Fruit fly (Drosophila melanogaster): ENCODE data around the gene RhoU.

Gene RhoU

DNA sequence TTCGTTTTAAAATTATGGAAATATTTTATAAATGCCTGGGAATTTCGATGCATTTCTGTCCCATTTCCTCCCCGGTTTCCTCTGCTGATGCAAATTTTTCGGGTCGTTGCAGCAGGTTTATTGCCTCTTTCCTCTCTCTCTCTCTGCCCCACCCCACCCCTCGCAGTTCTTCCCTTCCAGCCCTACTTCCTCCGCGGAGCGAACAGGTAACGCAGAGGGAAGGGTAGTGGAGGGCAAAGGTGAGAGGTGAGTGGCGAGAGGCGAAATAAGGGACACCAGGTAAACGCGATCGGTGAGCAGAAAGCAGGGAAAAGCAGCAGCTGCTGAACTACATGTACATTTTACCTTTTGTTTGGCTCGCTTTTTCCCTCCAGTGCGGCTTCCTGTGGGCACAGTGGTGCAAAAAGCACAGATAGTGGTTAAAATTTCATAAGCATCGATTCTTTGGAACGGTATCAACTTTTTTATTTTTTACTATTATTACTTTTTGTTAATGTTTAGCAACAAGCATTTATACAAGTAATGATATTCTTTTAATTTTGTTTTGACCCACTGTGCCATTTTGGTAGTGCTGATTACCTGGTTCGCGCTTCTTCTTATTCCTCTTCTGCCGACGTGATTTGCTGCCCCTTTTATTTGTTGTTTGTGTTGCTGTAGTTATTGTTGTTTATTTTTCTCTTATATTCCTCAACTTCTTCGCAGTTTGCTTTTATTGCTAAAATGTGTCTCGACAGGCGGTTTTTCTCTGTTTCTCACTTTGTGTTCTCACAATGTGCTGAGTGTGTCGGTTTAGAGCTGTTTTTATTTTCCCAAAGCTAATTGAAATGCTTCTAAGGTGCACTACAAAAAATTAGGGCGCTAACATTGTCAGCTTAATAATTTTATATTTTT lies 1.9 kb downstream of the RhoU start (continued):
- TF ChIP-seq schlank (tag; optimal IDR thresholded peaks at IDR 0.05) = no peak
- TF ChIP-seq usp (GFP tag; optimal IDR thresholded peaks at IDR 0.05) = no peak
- TF ChIP-seq Scr (GFP tag; IDR thresholded peaks at IDR 0.05; ENCODE audit: partially characterized antibody) = no peak; the same call in 1 of the 2 replicates
- peak; percentile 23 for TF ChIP-seq vfl (GFP tag; optimal IDR thresholded peaks at IDR 0.05)
- no peak for TF ChIP-seq wek (GFP tag; optimal IDR thresholded peaks at IDR 0.05)
- TF ChIP-seq hb (GFP tag; IDR thresholded peaks at IDR 0.05; ENCODE audit: partially characterized antibody) = no peak
- no peak for TF ChIP-seq CG7745 (tag; optimal IDR thresholded peaks at IDR 0.05)
- no peak for TF ChIP-seq insv (GFP tag; optimal IDR thresholded peaks at IDR 0.05)
- TF ChIP-seq CG10462 (GFP tag; optimal IDR thresholded peaks at IDR 0.05) = no peak
- TF ChIP-seq gcm (GFP tag; optimal IDR thresholded peaks at IDR 0.05) = peak; percentile 55
- peak; percentile 68; the same call in 2 of the 3 replicates for TF ChIP-seq ci (GFP tag; IDR thresholded peaks at IDR 0.05)
- no peak for TF ChIP-seq CG17802 (tag; optimal IDR thresholded peaks at IDR 0.05)
- TF ChIP-seq CG7987 (GFP tag; optimal IDR thresholded peaks at IDR 0.05) = no peak
- peak; percentile 32 to 61 for TF ChIP-seq chif (GFP tag; optimal IDR thresholded peaks at IDR 0.05)
- TF ChIP-seq Asciz (GFP tag; optimal IDR thresholded peaks at IDR 0.05) = peak; percentile 26
- TF ChIP-seq gro (GFP tag; optimal IDR thresholded peaks at IDR 0.05) = no peak
- TF ChIP-seq CG8388 (GFP tag; optimal IDR thresholded peaks at IDR 0.05) = peak; percentile 65
- TF ChIP-seq CG11247 (GFP tag; IDR thresholded peaks at IDR 0.05) = peak; percentile 37; the same call in 1 of the 2 replicates
- no peak for TF ChIP-seq Hr39 (optimal IDR thresholded peaks at IDR 0.05)
- peak; percentile 71 for TF ChIP-seq H2.0 (GFP tag; IDR thresholded peaks at IDR 0.05)
- no peak for TF ChIP-seq gsb (GFP tag; IDR thresholded peaks at IDR 0.05)
- peak; percentile 30 for TF ChIP-seq CG4854 (GFP tag; optimal IDR thresholded peaks at IDR 0.05)
- no peak for TF ChIP-seq eyg (GFP tag; optimal IDR thresholded peaks at IDR 0.05)
- peak; percentile 28 for TF ChIP-seq cwo (GFP tag; optimal IDR thresholded peaks at IDR 0.05)
- no peak for TF ChIP-seq klu (GFP tag; IDR thresholded peaks at IDR 0.05)
- TF ChIP-seq repo (GFP tag; optimal IDR thresholded peaks at IDR 0.05) = no peak
- TF ChIP-seq CG33213 (GFP tag; optimal IDR thresholded peaks at IDR 0.05) = peak; percentile 20
- peak; percentile 1 for TF ChIP-seq CG18764 (GFP tag; optimal IDR thresholded peaks at IDR 0.05)
- no peak for TF ChIP-seq CG6175 (GFP tag; IDR thresholded peaks at IDR 0.05)
- TF ChIP-seq HLH54F (GFP tag; optimal IDR thresholded peaks at IDR 0.05) = peak; percentile 3
- TF ChIP-seq Sox100B (GFP tag; optimal IDR thresholded peaks at IDR 0.05) = no peak
- TF ChIP-seq CG32532 (GFP tag; IDR thresholded peaks at IDR 0.05) = peak; percentile 61
- 0 out of 2 replicates have a peak, but pooled peaks have one; percentile 4 for TF ChIP-seq wdn (GFP tag; IDR thresholded peaks at IDR 0.05)
- TF ChIP-seq CG13123 (GFP tag; optimal IDR thresholded peaks at IDR 0.05) = no peak
- TF ChIP-seq CG3838 (GFP tag; optimal IDR thresholded peaks at IDR 0.05) = no peak
- peak; percentile 35 for TF ChIP-seq Fer1 (GFP tag; optimal IDR thresholded peaks at IDR 0.05)
- peak; percentile 67 for TF ChIP-seq CG31441 (GFP tag; IDR thresholded peaks at IDR 0.05)
- no peak for TF ChIP-seq hth (optimal IDR thresholded peaks at IDR 0.05)
- peak; percentile 59 for TF ChIP-seq CG6254 (GFP tag; optimal IDR thresholded peaks at IDR 0.05)
- TF ChIP-seq E2f1 (GFP tag; IDR thresholded peaks at IDR 0.05) = peak; percentile 62; the same call in 1 of the 2 replicates
- no peak for TF ChIP-seq Hmx (GFP tag; optimal IDR thresholded peaks at IDR 0.05)
- TF ChIP-seq PHDP (tag; optimal IDR thresholded peaks at IDR 0.05) = peak; percentile 62
- peak; percentile 89 for TF ChIP-seq zfh1 (GFP tag; IDR thresholded peaks at IDR 0.05)
- TF ChIP-seq CG16815 (GFP tag; optimal IDR thresholded peaks at IDR 0.05) = peak; percentile 61
- peak; percentile 20 for TF ChIP-seq CG15514 (GFP tag; optimal IDR thresholded peaks at IDR 0.05)
- TF ChIP-seq Optix (GFP tag; IDR thresholded peaks at IDR 0.05) = peak; percentile 62; the same call in 2 of the 3 replicates
- TF ChIP-seq Poxn (GFP tag; IDR thresholded peaks at IDR 0.05) = no peak
- TF ChIP-seq CG10565 (GFP tag; optimal IDR thresholded peaks at IDR 0.05) = no peak
- no peak for TF ChIP-seq CG12299 (tag; optimal IDR thresholded peaks at IDR 0.05)

Data from whole organism, embryonic.